Fruit fly (Drosophila melanogaster) whole organism, embryonic: Measurements from ENCODE around the gene Ir25a.

Experiments
- B-H2 ChIP-seq: fragments of 200-800 bp; sonication (Bioruptor generic); optimal IDR thresholded peaks from 2 replicates; lab custom pipeline; 2018; ENCODE audit warnings: missing biosample characterization, mild to moderate bottlenecking, missing genetic modification characterization
- Bgb ChIP-seq: fragments of 200-800 bp; sonication (Bioruptor generic); IDR thresholded peaks from 2 replicates; pipeline ENCODE4 v1.3.6; 2022; ENCODE audit warnings: missing biosample characterization, missing genetic modification characterization; ENCODE audit not compliant: partially characterized antibody
- CG10267 ChIP-seq: fragments of 200-800 bp; sonication (Bioruptor generic); optimal IDR thresholded peaks from 2 replicates; lab custom pipeline; 2018; ENCODE audit warnings: missing biosample characterization, mild to moderate bottlenecking, missing genetic modification characterization, moderate library complexity
- CG10431 ChIP-seq: fragments of 200-800 bp; sonication (Bioruptor generic); optimal IDR thresholded peaks from 3 replicates; lab custom pipeline; 2018; ENCODE audit warnings: missing biosample characterization, mild to moderate bottlenecking, missing genetic modification characterization
- CG10462 ChIP-seq: fragments of 200-800 bp; sonication (Bioruptor generic); optimal IDR thresholded peaks from 2 replicates; lab custom pipeline; 2016; ENCODE audit warnings: missing biosample characterization, missing genetic modification characterization
- CG10979 ChIP-seq: fragments of 200-800 bp; sonication (Bioruptor generic); optimal IDR thresholded peaks from 2 replicates; lab custom pipeline; 2018; ENCODE audit warnings: missing biosample characterization, mild to moderate bottlenecking, missing genetic modification characterization, moderate library complexity
- CG11456 ChIP-seq: fragments of 200-800 bp; sonication (Bioruptor generic); IDR thresholded peaks from 3 replicates; pipeline ENCODE4 v1.3.6; 2022; ENCODE audit warnings: missing biosample characterization, missing genetic modification characterization
- CG12744 ChIP-seq: fragments of 200-800 bp; sonication (Bioruptor generic); optimal IDR thresholded peaks from 2 replicates; lab custom pipeline; 2016; ENCODE audit warnings: missing biosample characterization, missing genetic modification characterization
- CG15601 ChIP-seq: fragments of 200-800 bp; sonication (Bioruptor generic); optimal IDR thresholded peaks from 3 replicates; lab custom pipeline; 2019; ENCODE audit warnings: missing biosample characterization, mild to moderate bottlenecking, missing genetic modification characterization, moderate library complexity
- CG17568 ChIP-seq: fragments of 200-800 bp; sonication (Bioruptor generic); optimal IDR thresholded peaks from 2 replicates; lab custom pipeline; 2018; ENCODE audit warnings: missing biosample characterization, mild to moderate bottlenecking, missing genetic modification characterization, moderate library complexity
- CG18262 ChIP-seq: fragments of 200-800 bp; optimal IDR thresholded peaks from 3 replicates; lab custom pipeline; 2019; ENCODE audit warnings: missing biosample characterization, mild to moderate bottlenecking, missing genetic modification characterization, moderate library complexity
- CG1832 ChIP-seq: fragments of 200-800 bp; sonication (Bioruptor generic); optimal IDR thresholded peaks from 2 replicates; lab custom pipeline; 2017; ENCODE audit warnings: missing biosample characterization, mild to moderate bottlenecking, missing genetic modification characterization, inconsistent platforms
- CG18599 ChIP-seq: fragments of 200-800 bp; sonication (Bioruptor generic); optimal IDR thresholded peaks from 3 replicates; lab custom pipeline; 2017; ENCODE audit warnings: missing biosample characterization, missing genetic modification characterization, mild to moderate bottlenecking, moderate library complexity, missing genetic modification reagents
- CG2202 ChIP-seq: fragments of 200-800 bp; sonication (Bioruptor generic); optimal IDR thresholded peaks from 2 replicates; lab custom pipeline; 2018; ENCODE audit warnings: missing biosample characterization, mild to moderate bottlenecking, missing genetic modification characterization
- CG33213 ChIP-seq: fragments of 200-800 bp; sonication (Bioruptor generic); optimal IDR thresholded peaks from 3 replicates; lab custom pipeline; 2016; ENCODE audit warnings: missing biosample characterization, missing genetic modification characterization
- CG4707 ChIP-seq: fragments of 200-800 bp; sonication (Bioruptor generic); optimal IDR thresholded peaks from 2 replicates; lab custom pipeline; 2018; ENCODE audit warnings: missing biosample characterization, mild to moderate bottlenecking, missing genetic modification characterization, moderate library complexity
- CG7357 ChIP-seq: fragments of 200-800 bp; sonication (Bioruptor generic); IDR thresholded peaks from 3 replicates; pipeline ENCODE4 v1.3.6; 2022; ENCODE audit warnings: missing biosample characterization, missing genetic modification characterization
- CG7786 ChIP-seq: fragments of 200-800 bp; sonication (Bioruptor generic); optimal IDR thresholded peaks from 2 replicates; lab custom pipeline; 2016; ENCODE audit warnings: missing biosample characterization, missing genetic modification characterization
- CG8924 ChIP-seq: fragments of 200-800 bp; optimal IDR thresholded peaks from 3 replicates; lab custom pipeline; 2019; ENCODE audit warnings: missing biosample characterization, mild to moderate bottlenecking, missing genetic modification characterization, moderate library complexity
- Chrac-16 ChIP-seq: fragments of 200-800 bp; sonication (Bioruptor generic); optimal IDR thresholded peaks from 3 replicates; lab custom pipeline; 2016; ENCODE audit warnings: missing biosample characterization, missing genetic modification characterization
- H2.0 ChIP-seq: fragments of 200-800 bp; sonication (Bioruptor generic); IDR thresholded peaks from 2 replicates; pipeline ENCODE4 v1.3.6; 2022; ENCODE audit warnings: missing biosample characterization, missing genetic modification characterization
- Hmx ChIP-seq: fragments of 200-800 bp; sonication (Bioruptor generic); optimal IDR thresholded peaks from 2 replicates; lab custom pipeline; 2016; ENCODE audit warnings: missing biosample characterization, missing genetic modification characterization
- Opbp ChIP-seq: fragments of 200-800 bp; sonication (Bioruptor generic); IDR thresholded peaks from 3 replicates; pipeline ENCODE4 v1.3.6; 2022; ENCODE audit warnings: missing biosample characterization, missing genetic modification characterization; ENCODE audit not compliant: partially characterized antibody
- Pdp1 ChIP-seq, 2 experiments: fragments of 200-800 bp; sonication (Bioruptor generic); optimal IDR thresholded peaks; 3 replicates each; lab custom pipeline; 2016; ENCODE audit warnings: missing biosample characterization in 2 of 2, missing genetic modification characterization in 2 of 2, mild to moderate bottlenecking in 1 of 2, moderate library complexity in 1 of 2
- Ptx1 ChIP-seq: fragments of 200-800 bp; sonication (Bioruptor generic); IDR thresholded peaks from 2 replicates; pipeline ENCODE4 v1.3.6; 2022; ENCODE audit warnings: missing biosample characterization, missing genetic modification characterization
- Rx ChIP-seq: fragments of 200-800 bp; sonication (Bioruptor generic); IDR thresholded peaks from 2 replicates; pipeline ENCODE4 v1.3.6; 2022; ENCODE audit warnings: missing biosample characterization, missing genetic modification characterization
- Ssrp ChIP-seq: fragments of 200-800 bp; sonication (Bioruptor generic); optimal IDR thresholded peaks from 2 replicates; lab custom pipeline; 2018; ENCODE audit warnings: missing biosample characterization, mild to moderate bottlenecking, missing genetic modification characterization, moderate library complexity
- al ChIP-seq: fragments of 200-800 bp; sonication (Bioruptor generic); IDR thresholded peaks from 2 replicates; pipeline ENCODE4 v1.3.6; 2022; ENCODE audit warnings: missing biosample characterization, missing genetic modification characterization
- aop ChIP-seq: fragments of 200-800 bp; sonication (Bioruptor generic); IDR thresholded peaks from 2 replicates; pipeline ENCODE4 v1.3.6; 2022; ENCODE audit warnings: missing biosample characterization, missing genetic modification characterization
- ash1 ChIP-seq: fragments of 200-800 bp; sonication (Bioruptor generic); optimal IDR thresholded peaks from 2 replicates; lab custom pipeline; 2018; ENCODE audit warnings: missing biosample characterization, mild to moderate bottlenecking, missing genetic modification characterization
- bbx ChIP-seq: fragments of 200-800 bp; sonication (Bioruptor generic); IDR thresholded peaks from 2 replicates; pipeline ENCODE4 v1.3.6; 2022; ENCODE audit warnings: missing biosample characterization, missing genetic modification characterization; ENCODE audit not compliant: partially characterized antibody
- bsh ChIP-seq, 2 experiments: fragments of 200-800 bp; sonication (Bioruptor generic); optimal IDR thresholded peaks; 2 replicates each; lab custom pipeline; 2017 to 2018; ENCODE audit warnings: mild to moderate bottlenecking in 2 of 2, missing biosample characterization in 2 of 2, missing genetic modification characterization in 2 of 2, moderate library complexity in 1 of 2
- caup ChIP-seq: fragments of 200-800 bp; sonication (Bioruptor generic); optimal IDR thresholded peaks from 3 replicates; lab custom pipeline; 2017; ENCODE audit warnings: missing biosample characterization, mild to moderate bottlenecking, missing genetic modification characterization, moderate library complexity; ENCODE audit not compliant: severe bottlenecking
- cg ChIP-seq: fragments of 200-800 bp; sonication (Bioruptor generic); optimal IDR thresholded peaks from 3 replicates; lab custom pipeline; 2019; ENCODE audit warnings: missing biosample characterization, mild to moderate bottlenecking, missing genetic modification characterization, moderate library complexity
- chm ChIP-seq: fragments of 200-800 bp; sonication (Bioruptor generic); IDR thresholded peaks from 2 replicates; pipeline ENCODE4 v1.3.6; 2022; ENCODE audit warnings: missing biosample characterization, missing genetic modification characterization
- croc ChIP-seq: fragments of 200-800 bp; sonication (Bioruptor generic); conservative IDR thresholded peaks from 3 replicates; pipeline ENCODE4 v1.3.6; 2022; ENCODE audit warnings: missing biosample characterization, missing genetic modification characterization
- crp ChIP-seq, 2 experiments: fragments of 200-800 bp; sonication (Bioruptor generic); optimal IDR thresholded peaks; 2 replicates in 1 of 2; 3 replicates in 1 of 2; lab custom pipeline; 2017; ENCODE audit warnings: missing biosample characterization in 2 of 2, missing genetic modification characterization in 2 of 2, mild to moderate bottlenecking in 1 of 2, moderate library complexity in 1 of 2
- esg ChIP-seq: fragments of 200-800 bp; sonication (Bioruptor generic); conservative IDR thresholded peaks from 2 replicates; pipeline ENCODE4 v1.3.6; 2022; ENCODE audit warnings: missing biosample characterization, missing genetic modification characterization
- fd64A ChIP-seq: fragments of 200-800 bp; sonication (Bioruptor generic); optimal IDR thresholded peaks from 3 replicates; lab custom pipeline; 2018; ENCODE audit warnings: missing biosample characterization, mild to moderate bottlenecking, missing genetic modification characterization
- gsb-n ChIP-seq: fragments of 200-800 bp; sonication (Bioruptor generic); optimal IDR thresholded peaks from 3 replicates; lab custom pipeline; 2018; ENCODE audit warnings: missing biosample characterization, mild to moderate bottlenecking, missing genetic modification characterization
- pfk ChIP-seq: fragments of 200-800 bp; sonication (Bioruptor generic); optimal IDR thresholded peaks from 2 replicates; lab custom pipeline; 2018; ENCODE audit warnings: missing biosample characterization, mild to moderate bottlenecking, missing genetic modification characterization, moderate library complexity
- run ChIP-seq: fragments of 200-800 bp; sonication (Bioruptor generic); optimal IDR thresholded peaks from 3 replicates; lab custom pipeline; 2018; ENCODE audit warnings: missing biosample characterization, mild to moderate bottlenecking, missing genetic modification characterization
- sd ChIP-seq: fragments of 200-800 bp; sonication (Bioruptor generic); optimal IDR thresholded peaks from 3 replicates; lab custom pipeline; 2018; ENCODE audit warnings: missing biosample characterization, mild to moderate bottlenecking, missing genetic modification characterization, moderate library complexity
- stc ChIP-seq: fragments of 200-800 bp; sonication (Bioruptor generic); IDR thresholded peaks from 2 replicates; pipeline ENCODE4 v1.3.6; 2022; ENCODE audit warnings: missing biosample characterization, missing genetic modification characterization
- stwl ChIP-seq: fragments of 200-800 bp; sonication (Bioruptor generic); optimal IDR thresholded peaks from 3 replicates; lab custom pipeline; 2018; ENCODE audit warnings: missing biosample characterization, mild to moderate bottlenecking, missing genetic modification characterization, moderate library complexity
- ttk ChIP-seq: fragments of 200-800 bp; sonication (Bioruptor generic); IDR thresholded peaks from 2 replicates; pipeline ENCODE4 v2.1.2; 2022; ENCODE audit warnings: missing biosample characterization, missing genetic modification characterization
- zf30C ChIP-seq: fragments of 200-800 bp; sonication (Bioruptor generic); optimal IDR thresholded peaks from 3 replicates; lab custom pipeline; 2018; ENCODE audit warnings: missing biosample characterization, mild to moderate bottlenecking, missing genetic modification characterization

Ir25a gene

dm6 chr2L:4820448-4821318 lies 14.4 kb downstream of the Ir25a start (continued):
- TF ChIP-seq Hmx (GFP tag; lab: Kevin White, UChicago) (no peak), run (tag; lab: Kevin White, UChicago) (peak; percentile 28), CG10979 (peak; percentile 63), CG33213 (GFP tag; lab: Kevin White, UChicago) (no peak), Opbp (GFP tag; lab: Robert Waterston, UW) (no peak), crp (GFP tag; optimal IDR thresholded peaks at IDR 0.05; lab: Kevin White, UChicago) (no peak), CG11456 (GFP tag; lab: Robert Waterston, UW) (0 out of 3 replicates have a peak, but pooled peaks have one; percentile 48), stwl (tag; lab: Kevin White, UChicago) (no peak), stc (GFP tag; lab: Robert Waterston, UW) (0 out of 2 replicates have a peak, but pooled peaks have one; percentile 7), CG1832 (GFP tag; lab: Kevin White, UChicago) (peak; percentile 32), ttk (GFP tag; lab: Robert Waterston, UW) (peak; percentile 14; the same call in 1 of the 2 replicates), sd (tag; lab: Kevin White, UChicago) (no peak), CG2202 (tag; lab: Kevin White, UChicago) (peak; percentile 20), chm (GFP tag; lab: Robert Waterston, UW) (no peak), fd64A (peak; percentile 17), zf30C (GFP tag; lab: Kevin White, UChicago) (peak; percentile 93), caup (GFP tag; lab: Kevin White, UChicago) (peak; percentile 13), CG7357 (GFP tag; lab: Robert Waterston, UW) (peak; percentile 58; the same call in 1 of the 3 replicates), croc (GFP tag; lab: Robert Waterston, UW) (no peak; the same call in 1 of the 3 replicates), cg (GFP tag; lab: Kevin White, UChicago) (peak; percentile 15), CG10267 (tag; lab: Kevin White, UChicago) (peak; percentile 67), bbx (GFP tag; lab: Robert Waterston, UW) (no peak), Pdp1 (GFP tag; optimal IDR thresholded peaks at IDR 0.05; lab: Kevin White, UChicago) (peak; percentile 21 to 61), CG18599 (no peak), Ssrp (tag; lab: Kevin White, UChicago) (peak; percentile 61), CG17568 (GFP tag; lab: Kevin White, UChicago) (no peak), pfk (GFP tag; lab: Kevin White, UChicago) (no peak), aop (no peak), Bgb (GFP tag; lab: Robert Waterston, UW) (no peak), ash1 (no peak), B-H2 (GFP tag; lab: Kevin White, UChicago) (no peak), Chrac-16 (GFP tag; lab: Kevin White, UChicago) (peak; percentile 41), esg (peak; percentile 49; the same call in 1 of the 2 replicates), Rx (GFP tag; lab: Robert Waterston, UW) (peak; percentile 57), gsb-n (tag; lab: Kevin White, UChicago) (no peak), CG15601 (no peak), CG12744 (no peak), CG7786 (GFP tag; lab: Kevin White, UChicago) (no peak), bsh (GFP tag; optimal IDR thresholded peaks at IDR 0.05; lab: Kevin White, UChicago) (peak; percentile 52 to 68), CG10462 (GFP tag; lab: Kevin White, UChicago) (no peak), CG10431 (GFP tag; lab: Kevin White, UChicago) (peak; percentile 2), CG18262 (no peak), H2.0 (GFP tag; lab: Robert Waterston, UW) (no peak), Ptx1 (GFP tag; lab: Robert Waterston, UW) (peak; percentile 43), CG8924 (peak; percentile 80), al (GFP tag; lab: Robert Waterston, UW) (no peak), CG4707 (no peak)
